Worm (Caenorhabditis elegans): ENCODE data around the gene F21C10.3.
A peak's percentile ranks its signal among the peaks of the same experiment; 100 is the strongest.

F21C10.3 gene

DNA sequence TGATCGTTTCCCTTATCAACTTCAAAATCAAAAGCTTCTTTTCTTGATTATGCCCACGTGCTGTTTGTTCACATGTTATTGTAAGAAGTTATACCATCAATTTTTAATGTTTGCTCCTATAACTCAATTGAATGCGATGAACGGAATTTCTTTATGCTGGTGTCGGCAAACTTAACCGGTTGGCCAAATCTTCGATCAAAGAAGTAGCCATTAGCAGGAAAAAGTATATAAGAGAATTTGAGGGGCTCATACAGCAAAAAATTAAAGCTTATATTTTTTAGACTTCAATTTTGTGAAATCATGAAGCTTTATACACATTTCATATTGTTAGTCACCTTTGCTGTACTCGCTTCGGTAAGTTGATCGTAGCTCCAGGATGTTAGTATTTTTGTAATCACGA, 45.9 kb downstream of the F21C10.3 start, which contains the start of gene pqn-16:
Gene pqn-16, plus strand, starts transcription at position 301 of the 400 bp plus-strand sequence.
- TF ChIP-seq dve-1 (tag; optimal IDR thresholded peaks at IDR 0.05), result no peak
- TF ChIP-seq F13H6.1 (tag; optimal IDR thresholded peaks at IDR 0.05), result no peak
- TF ChIP-seq hlh-8 (tag; optimal IDR thresholded peaks at IDR 0.05), result no peak
- no peak for TF ChIP-seq gmeb-2 (tag; optimal IDR thresholded peaks at IDR 0.05)
- no peak for TF ChIP-seq ceh-30 (tag; optimal IDR thresholded peaks at IDR 0.05)
- no peak for TF ChIP-seq ceh-19 (GFP tag; optimal IDR thresholded peaks at IDR 0.05)
- no peak for TF ChIP-seq hlh-30 (tag; optimal IDR thresholded peaks at IDR 0.05; ENCODE audit: insufficient read depth)
- no peak for TF ChIP-seq unc-55 (GFP tag; optimal IDR thresholded peaks at IDR 0.05)
- TF ChIP-seq ets-4 (tag; optimal IDR thresholded peaks at IDR 0.05), result no peak
- TF ChIP-seq ceh-34 (tag; optimal IDR thresholded peaks at IDR 0.05), result no peak

DNA sequence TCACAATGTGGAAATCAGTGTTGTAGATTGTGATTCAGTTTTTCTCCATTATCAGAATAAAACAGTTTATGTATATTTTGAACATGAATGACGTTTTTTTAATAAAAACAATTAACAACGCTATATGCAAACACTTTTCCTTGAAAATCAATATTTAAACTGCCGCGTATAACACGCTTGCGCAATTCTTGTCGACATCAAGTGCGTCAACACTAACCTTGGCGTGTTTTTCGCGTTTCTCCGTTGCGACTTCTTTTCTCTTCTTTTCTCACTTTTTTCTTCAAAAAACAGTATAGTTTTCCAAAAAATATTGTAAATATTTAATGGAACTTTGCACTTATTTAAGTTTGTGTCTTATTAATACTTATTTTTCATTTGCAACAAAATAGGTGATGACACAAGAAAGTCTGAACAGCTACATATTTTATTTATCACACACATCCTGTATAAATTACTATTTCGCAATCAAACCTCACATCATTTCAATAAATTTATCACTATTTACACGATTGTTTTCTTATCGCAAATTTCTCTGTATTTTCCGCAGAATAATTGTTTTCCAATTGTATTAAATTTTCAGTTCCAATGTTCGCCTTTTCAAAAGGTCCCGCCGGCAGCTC, 47.5 kb downstream of the F21C10.3 start, which contains the start of gene spas-1:
Gene spas-1, plus strand, starts transcription at position 572 of the 620 bp plus-strand sequence.
- TF ChIP-seq gmeb-2 (tag; optimal IDR thresholded peaks at IDR 0.05) (peak; percentile 35), F13H6.1 (tag; optimal IDR thresholded peaks at IDR 0.05) (peak; percentile 22), nfya-1 (tag; optimal IDR thresholded peaks at IDR 0.05) (peak; percentile 76), C08G9.2 (tag; optimal IDR thresholded peaks at IDR 0.05) (peak; percentile 3), elt-4 (tag; optimal IDR thresholded peaks at IDR 0.05) (no peak), ref-2 (tag; optimal IDR thresholded peaks at IDR 0.05) (no peak), dve-1 (tag; optimal IDR thresholded peaks at IDR 0.05) (peak; percentile 51), che-1 (tag; optimal IDR thresholded peaks at IDR 0.05) (peak; percentile 29), sox-4 (tag; optimal IDR thresholded peaks at IDR 0.05) (peak; percentile 40), eyg-1 (tag; optimal IDR thresholded peaks at IDR 0.05) (peak; percentile 13), ceh-48 (tag; optimal IDR thresholded peaks at IDR 0.05) (peak; percentile 96), ceh-24 (tag; optimal IDR thresholded peaks at IDR 0.05) (no peak), tbx-2 (tag; optimal IDR thresholded peaks at IDR 0.05) (peak; percentile 75), elt-2 (tag; optimal IDR thresholded peaks at IDR 0.05) (peak; percentile 79), nhr-232 (tag; optimal IDR thresholded peaks at IDR 0.05) (peak; percentile 26), ceh-2 (tag; optimal IDR thresholded peaks at IDR 0.05) (peak; percentile 34), sdc-2 (tag; optimal IDR thresholded peaks at IDR 0.05) (peak; percentile 41), zip-5 (tag; optimal IDR thresholded peaks at IDR 0.05) (peak; percentile 7), ceh-30 (tag; optimal IDR thresholded peaks at IDR 0.05) (peak; percentile 39), hlh-8 (tag; optimal IDR thresholded peaks at IDR 0.05) (no peak), npax-4 (tag; optimal IDR thresholded peaks at IDR 0.05) (peak; percentile 10), madf-2 (tag; optimal IDR thresholded peaks at IDR 0.05) (peak; percentile 8), ceh-14 (tag; optimal IDR thresholded peaks at IDR 0.05) (peak; percentile 55), C38D4.7 (GFP tag; optimal IDR thresholded peaks at IDR 0.05) (peak; percentile 18), ceh-18 (tag; optimal IDR thresholded peaks at IDR 0.05) (peak; percentile 55), pat-9 (tag; optimal IDR thresholded peaks at IDR 0.05) (peak; percentile 60), hlh-15 (tag; optimal IDR thresholded peaks at IDR 0.05) (no peak), ceh-34 (tag; optimal IDR thresholded peaks at IDR 0.05) (peak; percentile 82), ceh-22 (tag; optimal IDR thresholded peaks at IDR 0.05) (no peak), K09A11.1 (tag; optimal IDR thresholded peaks at IDR 0.05; ENCODE audit: insufficient read depth) (peak; percentile 34), ceh-6 (GFP tag; optimal IDR thresholded peaks at IDR 0.05) (peak; percentile 7), unc-3 (GFP tag; conservative IDR thresholded peaks at IDR 0.05) (no peak), unc-3 (tag; optimal IDR thresholded peaks at IDR 0.05) (peak; percentile 52), ceh-31 (tag; optimal IDR thresholded peaks at IDR 0.05) (no peak), syd-9 (tag; optimal IDR thresholded peaks at IDR 0.05) (peak; percentile 52), fkh-6 (tag; optimal IDR thresholded peaks at IDR 0.05) (peak; percentile 42), pqm-1 (tag; optimal IDR thresholded peaks at IDR 0.05) (no peak), rnt-1 (tag; optimal IDR thresholded peaks at IDR 0.05) (peak; percentile 41), pag-3 (tag; optimal IDR thresholded peaks at IDR 0.05; ENCODE audit: borderline replicate concordance) (no peak), ztf-16 (tag; optimal IDR thresholded peaks at IDR 0.05) (no peak), ceh-19 (GFP tag; optimal IDR thresholded peaks at IDR 0.05) (peak; percentile 53), ama-1 (optimal IDR thresholded peaks at IDR 0.05) (no peak), hlh-30 (tag; optimal IDR thresholded peaks at IDR 0.05; ENCODE audit: insufficient read depth) (no peak)
